Worm (Caenorhabditis elegans) whole organism, late embryonic: ENCODE measurements around the gene ZK105.5.

Source experiments
- K02D7.2 ChIP-seq: sonication (generic microtip); optimal IDR thresholded peaks from 2 replicates; lab custom pipeline; 2017; ENCODE audit warnings: mild to moderate bottlenecking, missing genetic modification characterization, missing compliant biosample characterization
- K09A11.1 ChIP-seq: sonication (generic microtip); optimal IDR thresholded peaks from 2 replicates; lab custom pipeline; 2017; ENCODE audit warnings: antibody characterized with exemption, mild to moderate bottlenecking, missing genetic modification characterization, missing compliant biosample characterization; ENCODE audit not compliant: insufficient read depth
- T23F11.4 ChIP-seq: fragments of 200-800 bp; sonication (Bioruptor generic); optimal IDR thresholded peaks from 2 replicates; lab custom pipeline; 2018; ENCODE audit warnings: mild to moderate bottlenecking, missing genetic modification characterization, missing compliant biosample characterization
- ahr-1 ChIP-seq: sonication (generic microtip); optimal IDR thresholded peaks from 2 replicates; lab custom pipeline; 2016; ENCODE audit warnings: missing genetic modification characterization, missing compliant biosample characterization
- ceh-14 ChIP-seq: sonication (generic microtip); optimal IDR thresholded peaks from 2 replicates; lab custom pipeline; 2016; ENCODE audit warnings: missing genotype, missing genetic modification characterization, missing compliant biosample characterization
- ceh-18 ChIP-seq: sonication (generic microtip); optimal IDR thresholded peaks from 2 replicates; lab custom pipeline; 2016; ENCODE audit warnings: missing genetic modification characterization, missing compliant biosample characterization
- ceh-2 ChIP-seq: sonication (generic microtip); optimal IDR thresholded peaks from 2 replicates; lab custom pipeline; 2016; ENCODE audit warnings: missing genotype, missing genetic modification characterization, missing compliant biosample characterization
- ceh-22 ChIP-seq: sonication (generic microtip); optimal IDR thresholded peaks from 2 replicates; lab custom pipeline; 2017; ENCODE audit warnings: missing biosample characterization, missing genetic modification characterization
- ceh-30 ChIP-seq: fragments of 150-350 bp; optimal IDR thresholded peaks from 2 replicates; lab custom pipeline; 2014; ENCODE audit warnings: missing biosample characterization, missing genetic modification characterization
- ceh-31 ChIP-seq: sonication (generic microtip); optimal IDR thresholded peaks from 2 replicates; lab custom pipeline; 2016; ENCODE audit warnings: missing genetic modification characterization, missing compliant biosample characterization
- ceh-34 ChIP-seq: sonication (generic microtip); optimal IDR thresholded peaks from 2 replicates; lab custom pipeline; 2016; ENCODE audit warnings: mild to moderate bottlenecking, missing genetic modification characterization, missing compliant biosample characterization
- ceh-48 ChIP-seq: sonication (generic microtip); optimal IDR thresholded peaks from 2 replicates; lab custom pipeline; 2016; ENCODE audit warnings: missing genetic modification characterization, inconsistent platforms, missing compliant biosample characterization
- ceh-9 ChIP-seq: sonication (generic microtip); optimal IDR thresholded peaks from 2 replicates; lab custom pipeline; 2016; ENCODE audit warnings: mild to moderate bottlenecking, missing genetic modification characterization, inconsistent platforms, missing compliant biosample characterization
- che-1 ChIP-seq: sonication (generic microtip); optimal IDR thresholded peaks from 2 replicates; lab custom pipeline; 2016; ENCODE audit warnings: mild to moderate bottlenecking, missing genetic modification characterization, missing compliant biosample characterization
- elt-4 ChIP-seq: sonication (generic microtip); optimal IDR thresholded peaks from 2 replicates; lab custom pipeline; 2016; ENCODE audit warnings: missing genetic modification characterization, missing compliant biosample characterization
- ets-4 ChIP-seq: sonication (generic microtip); optimal IDR thresholded peaks from 2 replicates; lab custom pipeline; 2016; ENCODE audit warnings: missing genetic modification characterization, missing compliant biosample characterization
- fkh-6 ChIP-seq: sonication (generic microtip); optimal IDR thresholded peaks from 2 replicates; lab custom pipeline; 2016; ENCODE audit warnings: missing genetic modification characterization, missing compliant biosample characterization
- hlh-13 ChIP-seq: fragments of 200-800 bp; sonication (Bioruptor generic); optimal IDR thresholded peaks from 2 replicates; lab custom pipeline; 2018; ENCODE audit warnings: mild to moderate bottlenecking, missing genetic modification characterization, missing compliant biosample characterization
- hlh-30 ChIP-seq: sonication (generic microtip); optimal IDR thresholded peaks from 2 replicates; lab custom pipeline; 2017; ENCODE audit warnings: antibody characterized with exemption, missing genetic modification characterization, missing compliant biosample characterization; ENCODE audit not compliant: insufficient read depth
- hlh-8 ChIP-seq: sonication (generic microtip); optimal IDR thresholded peaks from 2 replicates; lab custom pipeline; 2016; ENCODE audit warnings: missing genotype, missing genetic modification characterization, missing compliant biosample characterization
- nfya-1 ChIP-seq: sonication (generic microtip); optimal IDR thresholded peaks from 2 replicates; lab custom pipeline; 2017; ENCODE audit warnings: missing genetic modification characterization, mild to moderate bottlenecking, missing compliant biosample characterization, antibody characterized with exemption, moderate library complexity
- odd-2 ChIP-seq: sonication (generic microtip); optimal IDR thresholded peaks from 2 replicates; lab custom pipeline; 2017; ENCODE audit warnings: antibody characterized with exemption, mild to moderate bottlenecking, missing genetic modification characterization, missing compliant biosample characterization
- pag-3 ChIP-seq: sonication (generic microtip); optimal IDR thresholded peaks from 2 replicates; lab custom pipeline; 2016; ENCODE audit warnings: missing compliant biosample characterization, missing genetic modification characterization, borderline replicate concordance
- pqm-1 ChIP-seq: sonication (generic microtip); optimal IDR thresholded peaks from 2 replicates; lab custom pipeline; 2016; ENCODE audit warnings: missing genetic modification characterization, missing compliant biosample characterization
- ref-2 ChIP-seq: sonication (generic microtip); optimal IDR thresholded peaks from 2 replicates; lab custom pipeline; 2016; ENCODE audit warnings: missing genetic modification characterization, missing compliant biosample characterization
- rnt-1 ChIP-seq: sonication (generic microtip); optimal IDR thresholded peaks from 2 replicates; lab custom pipeline; 2016; ENCODE audit warnings: missing genetic modification characterization, missing compliant biosample characterization
- sox-4 ChIP-seq: sonication (generic microtip); optimal IDR thresholded peaks from 2 replicates; lab custom pipeline; 2017; ENCODE audit warnings: mild to moderate bottlenecking, missing genetic modification characterization, inconsistent platforms, missing compliant biosample characterization
- ttx-3 ChIP-seq: sonication (generic microtip); optimal IDR thresholded peaks from 2 replicates; lab custom pipeline; 2016; ENCODE audit warnings: missing genetic modification reagents, missing genetic modification characterization, missing compliant biosample characterization
- unc-3 ChIP-seq, 2 experiments: fragments of 200-800 bp in 1 of 2; sonication (Bioruptor generic) in 1 of 2; sonication (generic microtip) in 1 of 2; conservative IDR thresholded peaks in 1 of 2; optimal IDR thresholded peaks in 1 of 2; 2 replicates each; pipeline versions ENCODE4 v1.3.6 to Lab custom; 2016 to 2022; ENCODE audit warnings: missing compliant biosample characterization in 2 of 2, missing genetic modification characterization in 2 of 2, missing genetic modification reagents in 1 of 2
- unc-42 ChIP-seq: sonication (generic microtip); optimal IDR thresholded peaks from 2 replicates; lab custom pipeline; 2016; ENCODE audit warnings: missing genotype, missing genetic modification characterization, missing compliant biosample characterization
- unc-55 ChIP-seq: sonication (generic microtip); optimal IDR thresholded peaks from 2 replicates; lab custom pipeline; 2017; ENCODE audit warnings: missing biosample characterization, missing genetic modification reagents, missing genetic modification characterization
- ztf-16 ChIP-seq: sonication (generic microtip); optimal IDR thresholded peaks from 2 replicates; lab custom pipeline; 2017; ENCODE audit warnings: missing genetic modification characterization, missing compliant biosample characterization

The ZK105.5 gene

DNA sequence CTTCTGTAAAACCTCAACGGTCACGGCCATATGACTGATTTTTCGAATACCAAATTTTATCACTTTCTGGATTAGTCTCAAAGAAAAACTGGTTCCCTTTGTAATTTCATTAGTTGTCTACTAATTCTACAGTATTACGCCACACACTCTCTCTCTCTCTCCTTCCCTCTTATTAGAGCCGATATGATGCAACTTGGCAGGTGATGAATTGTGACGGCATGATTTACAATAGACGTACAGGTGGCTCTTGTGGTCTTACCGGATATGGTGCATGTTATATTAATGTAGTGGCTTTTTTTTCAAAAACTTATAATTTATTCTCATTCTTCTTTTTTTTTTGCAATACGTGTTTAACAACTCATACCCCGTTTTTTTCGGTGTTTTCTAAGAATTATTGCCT lies 24.4 kb upstream of the ZK105.5 start:
- no peak for TF ChIP-seq ttx-3 (tag; lab: Kevin White, UChicago)
- no peak for TF ChIP-seq ceh-34 (tag; lab: Kevin White, UChicago)
- no peak for TF ChIP-seq ets-4
- no peak for TF ChIP-seq ceh-2 (tag; lab: Kevin White, UChicago)
- no peak for TF ChIP-seq ztf-16 (tag; lab: Kevin White, UChicago)
- TF ChIP-seq odd-2 (tag; lab: Kevin White, UChicago) = no peak
- TF ChIP-seq T23F11.4 (GFP tag; lab: Kevin White, UChicago) = no peak

DNA sequence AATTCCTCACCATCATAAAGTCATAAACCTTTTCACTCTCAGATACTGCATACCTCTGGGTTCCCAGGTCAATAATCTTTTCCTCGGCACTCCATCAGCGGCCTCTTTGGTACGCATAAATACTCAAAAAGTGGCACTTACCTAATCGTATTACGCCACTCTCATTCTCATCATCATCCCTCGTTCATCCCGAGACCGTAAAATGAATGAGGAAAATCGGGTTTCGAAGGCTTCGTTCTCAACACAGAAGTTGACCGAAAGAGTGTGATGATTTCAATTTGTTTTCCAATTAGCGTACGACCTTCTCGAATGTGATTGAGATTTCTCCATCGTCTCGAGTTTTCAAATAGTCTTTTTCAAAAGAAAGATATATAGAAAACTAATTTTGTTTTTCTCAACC lies 22.4 kb upstream of the ZK105.5 start:
- no peak for TF ChIP-seq ceh-22
- TF ChIP-seq ttx-3 (tag; lab: Kevin White, UChicago) = no peak

ce11 chrV:7737710-7738109 lies 20.2 kb upstream of the ZK105.5 start, which contains the start of gene srr-9:
Gene srr-9 (plus strand): TSS chrV:7738010.
- no peak for TF ChIP-seq ceh-9 (tag; lab: Kevin White, UChicago)

DNA sequence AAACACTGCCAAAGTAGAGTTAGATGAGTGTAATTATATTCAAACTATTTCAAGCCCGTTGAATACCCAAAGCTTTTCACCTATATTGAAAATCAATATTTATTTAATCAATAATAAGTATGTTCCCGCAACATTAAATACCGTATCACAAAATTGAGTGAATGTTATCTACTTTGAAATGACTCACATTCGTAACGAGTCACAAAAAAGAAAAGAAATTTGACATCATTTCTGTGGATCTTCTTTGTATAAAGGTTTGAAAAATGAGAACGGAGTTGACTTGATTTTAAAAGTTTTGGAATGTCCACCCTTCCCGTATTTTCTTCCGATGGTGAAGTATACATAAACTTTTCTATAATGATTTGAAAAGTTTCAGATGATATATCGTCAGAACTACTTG lies 17.8 kb upstream of the ZK105.5 start, which contains the start of gene srr-10:
Gene srr-10, plus strand, starts transcription at position 301 of the 400 bp plus-strand sequence.
- no peak for TF ChIP-seq nfya-1 (tag; lab: Kevin White, UChicago)
- no peak for TF ChIP-seq K02D7.2 (tag; lab: Kevin White, UChicago)
- no peak for TF ChIP-seq ceh-22
- no peak for TF ChIP-seq che-1 (tag; lab: Kevin White, UChicago)
- no peak for TF ChIP-seq ttx-3 (tag; lab: Kevin White, UChicago)
- no peak for TF ChIP-seq ceh-48 (tag; lab: Kevin White, UChicago)
- no peak for TF ChIP-seq ceh-9 (tag; lab: Kevin White, UChicago)
- TF ChIP-seq ceh-30 (tag; lab: Kevin White, UChicago) = no peak
- no peak for TF ChIP-seq hlh-13 (GFP tag; lab: Kevin White, UChicago)
- no peak for TF ChIP-seq hlh-8 (tag; lab: Kevin White, UChicago)
- no peak for TF ChIP-seq ceh-14 (tag; lab: Kevin White, UChicago)
- no peak for TF ChIP-seq pqm-1
- TF ChIP-seq elt-4 (tag; lab: Kevin White, UChicago) = no peak
- no peak for TF ChIP-seq rnt-1 (tag; lab: Kevin White, UChicago)
- TF ChIP-seq pag-3 (tag; lab: Kevin White, UChicago) = no peak
- no peak for TF ChIP-seq unc-3 (GFP tag; conservative IDR thresholded peaks at IDR 0.05; lab: Robert Waterston, UW)
- no peak for TF ChIP-seq unc-3 (tag; optimal IDR thresholded peaks at IDR 0.05; lab: Kevin White, UChicago)
- TF ChIP-seq K09A11.1 (tag; lab: Kevin White, UChicago) = no peak

- TF ChIP-seq sox-4 (tag; lab: Kevin White, UChicago) = no peak
- TF ChIP-seq ref-2 (tag; lab: Kevin White, UChicago) = peak; percentile 51
- peak; percentile 11 for TF ChIP-seq ets-4
- TF ChIP-seq ceh-14 (tag; lab: Kevin White, UChicago) = no peak
- peak; percentile 10 for TF ChIP-seq hlh-30 (tag; lab: Kevin White, UChicago)
- TF ChIP-seq ceh-31 (tag; lab: Kevin White, UChicago) = peak; percentile 29
- TF ChIP-seq K02D7.2 (tag; lab: Kevin White, UChicago) = no peak
- TF ChIP-seq ceh-34 (tag; lab: Kevin White, UChicago) = peak; percentile 18
- TF ChIP-seq ahr-1 = no peak
- peak; percentile 44 for TF ChIP-seq unc-55 (GFP tag; lab: Kevin White, UChicago)
- peak; percentile 68 for TF ChIP-seq unc-42 (tag; lab: Kevin White, UChicago)
- peak; percentile 24 for TF ChIP-seq rnt-1 (tag; lab: Kevin White, UChicago)
- peak; percentile 74 for TF ChIP-seq nfya-1 (tag; lab: Kevin White, UChicago)
- TF ChIP-seq ceh-18 (tag; lab: Kevin White, UChicago) = peak; percentile 53
- no peak for TF ChIP-seq fkh-6 (tag; lab: Kevin White, UChicago)
These were observed 17.4 kb upstream of the ZK105.5 start, which contains the start of gene clic-1 for ce11 chrV:7734909-7735308. Gene clic-1 (minus strand): TSS chrV:7734911.
